Worm (Caenorhabditis elegans) whole organism, L2 larva: Measurements from ENCODE around the gene kin-18.

ENCODE experiments used
- C34F6.9 ChIP-seq: fragments of 150-350 bp; optimal IDR thresholded peaks from 2 replicates; lab custom pipeline; 2014; ENCODE audit warnings: missing biosample characterization, missing genetic modification characterization
- F13H6.1 ChIP-seq: sonication (generic microtip); optimal IDR thresholded peaks from 2 replicates; lab custom pipeline; 2016; ENCODE audit warnings: missing genetic modification characterization, missing compliant biosample characterization
- R02D3.7 ChIP-seq: fragments of 150-350 bp; optimal IDR thresholded peaks from 2 replicates; lab custom pipeline; 2014; ENCODE audit warnings: missing biosample characterization, missing genetic modification characterization
- Y55F3AM.14 ChIP-seq: fragments of 200-800 bp; sonication (Bioruptor generic); optimal IDR thresholded peaks from 2 replicates; lab custom pipeline; 2018; ENCODE audit warnings: mild to moderate bottlenecking, missing genetic modification characterization, missing compliant biosample characterization
- alr-1 ChIP-seq: fragments of 150-350 bp; optimal IDR thresholded peaks from 2 replicates; lab custom pipeline; 2014; ENCODE audit warnings: missing biosample characterization, missing genetic modification characterization
- aly-2 ChIP-seq: fragments of 150-350 bp; optimal IDR thresholded peaks from 2 replicates; lab custom pipeline; 2014; ENCODE audit warnings: missing biosample characterization, missing genetic modification characterization
- ama-1 ChIP-seq: fragments of 150-350 bp; optimal IDR thresholded peaks from 2 replicates; lab custom pipeline; 2018; ENCODE audit warnings: inconsistent platforms
- blmp-1 ChIP-seq: sonication (generic microtip); optimal IDR thresholded peaks from 2 replicates; lab custom pipeline; 2017; ENCODE audit warnings: missing genetic modification characterization, mild to moderate bottlenecking, missing compliant biosample characterization, antibody characterized with exemption, moderate library complexity; ENCODE audit not compliant: insufficient read depth
- ceh-16 ChIP-seq: fragments of 150-350 bp; optimal IDR thresholded peaks from 2 replicates; lab custom pipeline; 2014; ENCODE audit warnings: missing biosample characterization, missing genetic modification characterization
- ceh-82 ChIP-seq: fragments of 150-350 bp; optimal IDR thresholded peaks from 2 replicates; lab custom pipeline; 2014; ENCODE audit warnings: missing biosample characterization, missing genetic modification characterization
- crh-2 ChIP-seq: sonication (generic microtip); optimal IDR thresholded peaks from 2 replicates; lab custom pipeline; 2017; ENCODE audit warnings: missing biosample characterization, missing genetic modification characterization
- dmd-4 ChIP-seq: sonication (generic microtip); optimal IDR thresholded peaks from 2 replicates; lab custom pipeline; 2017; ENCODE audit warnings: missing biosample characterization, missing genetic modification characterization
- egl-27 ChIP-seq: sonication (generic microtip); optimal IDR thresholded peaks from 3 replicates; lab custom pipeline; 2017; ENCODE audit warnings: missing biosample characterization, missing genetic modification reagents, missing genetic modification characterization
- elt-1 ChIP-seq: fragments of 150-350 bp; optimal IDR thresholded peaks from 2 replicates; lab custom pipeline; 2014; ENCODE audit warnings: missing biosample characterization, missing genetic modification characterization
- elt-3 ChIP-seq: sonication (generic microtip); optimal IDR thresholded peaks from 2 replicates; lab custom pipeline; 2017; ENCODE audit warnings: missing biosample characterization, missing genetic modification characterization
- fos-1 ChIP-seq: fragments of 150-350 bp; optimal IDR thresholded peaks from 2 replicates; lab custom pipeline; 2014; ENCODE audit warnings: missing biosample characterization, missing genetic modification characterization
- gmeb-1 ChIP-seq: fragments of 150-350 bp; optimal IDR thresholded peaks from 2 replicates; lab custom pipeline; 2014; ENCODE audit warnings: missing biosample characterization, missing genetic modification characterization
- lin-11 ChIP-seq: fragments of 150-350 bp; sonication (generic microtip); optimal IDR thresholded peaks from 2 replicates; lab custom pipeline; 2014; ENCODE audit warnings: missing biosample characterization, missing genetic modification characterization, inconsistent platforms, mixed read lengths
- lin-13 ChIP-seq: fragments of 150-350 bp; optimal IDR thresholded peaks from 2 replicates; lab custom pipeline; 2014; ENCODE audit warnings: missing biosample characterization, missing genetic modification reagents, missing genetic modification characterization
- lsy-2 ChIP-seq, 2 experiments: fragments of 150-350 bp in 1 of 2; sonication (generic microtip) in 1 of 2; optimal IDR thresholded peaks; 2 replicates each; lab custom pipeline; 2014 to 2017; ENCODE audit warnings: missing biosample characterization in 2 of 2, missing genetic modification characterization in 2 of 2
- mab-5 ChIP-seq: fragments of 150-350 bp; optimal IDR thresholded peaks from 2 replicates; lab custom pipeline; 2014; ENCODE audit warnings: missing biosample characterization, missing genetic modification characterization
- mbf-1 ChIP-seq: sonication (generic microtip); optimal IDR thresholded peaks from 2 replicates; lab custom pipeline; 2017; ENCODE audit warnings: missing biosample characterization, missing genetic modification characterization
- mdl-1 ChIP-seq, 2 experiments: fragments of 150-350 bp in 1 of 2; sonication (generic microtip) in 1 of 2; optimal IDR thresholded peaks; 2 replicates each; lab custom pipeline; 2017; ENCODE audit warnings: missing biosample characterization in 2 of 2, missing genetic modification characterization in 2 of 2
- nhr-10 ChIP-seq: sonication (generic microtip); optimal IDR thresholded peaks from 2 replicates; lab custom pipeline; 2017; ENCODE audit warnings: missing biosample characterization, missing genetic modification characterization
- nhr-11 ChIP-seq: fragments of 150-350 bp; optimal IDR thresholded peaks from 2 replicates; lab custom pipeline; 2014; ENCODE audit warnings: missing biosample characterization, missing genetic modification characterization
- nhr-129 ChIP-seq: fragments of 150-350 bp; optimal IDR thresholded peaks from 2 replicates; lab custom pipeline; 2014; ENCODE audit warnings: missing biosample characterization, missing genetic modification characterization
- nhr-21 ChIP-seq: fragments of 150-350 bp; optimal IDR thresholded peaks from 2 replicates; lab custom pipeline; 2014; ENCODE audit warnings: missing biosample characterization, missing genetic modification characterization
- nhr-237 ChIP-seq: fragments of 150-350 bp; optimal IDR thresholded peaks from 2 replicates; lab custom pipeline; 2014; ENCODE audit warnings: missing biosample characterization, missing genetic modification characterization
- nhr-25 ChIP-seq: fragments of 150-350 bp; sonication (generic microtip); optimal IDR thresholded peaks from 3 replicates; lab custom pipeline; 2014; ENCODE audit warnings: missing biosample characterization, missing genetic modification characterization
- nhr-77 ChIP-seq: fragments of 150-350 bp; optimal IDR thresholded peaks from 2 replicates; lab custom pipeline; 2014; ENCODE audit warnings: missing biosample characterization, missing genetic modification characterization
- peb-1 ChIP-seq: fragments of 150-350 bp; optimal IDR thresholded peaks from 2 replicates; lab custom pipeline; 2014; ENCODE audit warnings: missing biosample characterization, missing genetic modification characterization
- sem-4 ChIP-seq: fragments of 150-350 bp; optimal IDR thresholded peaks from 2 replicates; lab custom pipeline; 2014; ENCODE audit warnings: missing biosample characterization, missing genetic modification reagents, missing genetic modification characterization
- skn-1 ChIP-seq: sonication (generic microtip); optimal IDR thresholded peaks from 2 replicates; lab custom pipeline; 2017; ENCODE audit warnings: missing biosample characterization, missing genetic modification characterization
- sma-3 ChIP-seq: sonication (generic microtip); optimal IDR thresholded peaks from 2 replicates; lab custom pipeline; 2016; ENCODE audit warnings: missing genetic modification reagents, missing genetic modification characterization, missing compliant biosample characterization
- sma-9 ChIP-seq, 2 experiments: fragments of 150-350 bp in 1 of 2; sonication (generic microtip) in 1 of 2; optimal IDR thresholded peaks; 2 replicates each; lab custom pipeline; 2014 to 2016; ENCODE audit warnings: missing genetic modification characterization in 2 of 2, mild to moderate bottlenecking in 1 of 2, missing biosample characterization in 1 of 2, missing compliant biosample characterization in 1 of 2, missing genetic modification reagents in 1 of 2, moderate library complexity in 1 of 2
- snpc-4 ChIP-seq: fragments of 150-350 bp; optimal IDR thresholded peaks from 2 replicates; lab custom pipeline; 2014; ENCODE audit warnings: missing biosample characterization, missing genetic modification characterization
- unc-39 ChIP-seq: fragments of 150-350 bp; optimal IDR thresholded peaks from 2 replicates; lab custom pipeline; 2014; ENCODE audit warnings: missing biosample characterization, missing genetic modification characterization
- unc-55 ChIP-seq: fragments of 150-350 bp; sonication (generic microtip); optimal IDR thresholded peaks from 3 replicates; lab custom pipeline; 2014; ENCODE audit warnings: missing biosample characterization, missing genetic modification reagents, missing genetic modification characterization
- unc-62 ChIP-seq: fragments of 150-350 bp; optimal IDR thresholded peaks from 2 replicates; lab custom pipeline; 2014; ENCODE audit warnings: missing biosample characterization, missing genetic modification reagents, missing genetic modification characterization
- zag-1 ChIP-seq: fragments of 150-350 bp; optimal IDR thresholded peaks from 2 replicates; lab custom pipeline; 2014; ENCODE audit warnings: missing biosample characterization, missing genetic modification characterization
- ztf-11 ChIP-seq: sonication (generic microtip); optimal IDR thresholded peaks from 2 replicates; lab custom pipeline; 2017; ENCODE audit warnings: missing biosample characterization, missing genetic modification characterization
- ztf-4 ChIP-seq: fragments of 150-350 bp; optimal IDR thresholded peaks from 2 replicates; lab custom pipeline; 2014; ENCODE audit warnings: missing biosample characterization, missing genetic modification characterization

The kin-18 gene

ce11 chrIII:6158642-6159475 is 40.4 kb downstream of the kin-18 start, which contains the start of gene nfm-1:
nfm-1 (plus strand) TSS chrIII:6159453.
- TF ChIP-seq lin-11: peak; percentile 70
- no peak for TF ChIP-seq ztf-11 (tag; lab: Kevin White, UChicago)
- TF ChIP-seq C34F6.9: peak; percentile 41
- peak; percentile 21 for TF ChIP-seq mbf-1
- TF ChIP-seq crh-2 (tag; lab: Kevin White, UChicago): peak; percentile 47
- peak; percentile 18 for TF ChIP-seq nhr-10 (tag; lab: Kevin White, UChicago)
- no peak for TF ChIP-seq mab-5 (tag; lab: Kevin White, UChicago)
- TF ChIP-seq nhr-25 (tag; lab: Kevin White, UChicago): peak; percentile 36
- peak; percentile 52 for TF ChIP-seq F13H6.1 (tag; lab: Kevin White, UChicago)
- TF ChIP-seq sma-9 (GFP tag; optimal IDR thresholded peaks at IDR 0.05; lab: Kevin White, UChicago): peak; percentile 64
- no peak for TF ChIP-seq sma-9 (tag; optimal IDR thresholded peaks at IDR 0.05; lab: Kevin White, UChicago)
- peak; percentile 18 for TF ChIP-seq blmp-1 (tag; lab: Kevin White, UChicago)
- TF ChIP-seq nhr-129 (tag; lab: Kevin White, UChicago): peak; percentile 72
- peak; percentile 95 for TF ChIP-seq fos-1 (tag; lab: Kevin White, UChicago)
- TF ChIP-seq lin-13 (GFP tag; lab: Kevin White, UChicago): peak; percentile 39
- TF ChIP-seq ztf-4 (tag; lab: Kevin White, UChicago): peak; percentile 54
- TF ChIP-seq elt-1 (tag; lab: Kevin White, UChicago): no peak
- no peak for TF ChIP-seq unc-62 (GFP tag; lab: Kevin White, UChicago)
- TF ChIP-seq zag-1 (tag; lab: Kevin White, UChicago): no peak
- TF ChIP-seq sem-4 (tag; lab: Kevin White, UChicago): no peak
- peak; percentile 15 for TF ChIP-seq egl-27
- peak in 1 of 2 experiments; percentile 13 for TF ChIP-seq mdl-1 (tag; optimal IDR thresholded peaks at IDR 0.05; lab: Kevin White, UChicago)
- TF ChIP-seq nhr-11 (tag; lab: Kevin White, UChicago): peak; percentile 39
- TF ChIP-seq ama-1 (lab: Kevin White, UChicago): no peak
- peak; percentile 57 to 68 for TF ChIP-seq lsy-2 (tag; optimal IDR thresholded peaks at IDR 0.05; lab: Kevin White, UChicago)
- TF ChIP-seq R02D3.7: no peak
- peak; percentile 63 for TF ChIP-seq unc-55 (GFP tag; lab: Kevin White, UChicago)
- no peak for TF ChIP-seq nhr-237 (tag; lab: Kevin White, UChicago)
- peak; percentile 72 for TF ChIP-seq gmeb-1 (tag; lab: Kevin White, UChicago)
- peak; percentile 60 for TF ChIP-seq nhr-21 (tag; lab: Kevin White, UChicago)
- peak; percentile 15 for TF ChIP-seq snpc-4
- no peak for TF ChIP-seq Y55F3AM.14 (GFP tag; lab: Kevin White, UChicago)
- TF ChIP-seq sma-3 (GFP tag; lab: Kevin White, UChicago): peak; percentile 56
- peak; percentile 68 for TF ChIP-seq skn-1
- no peak for TF ChIP-seq unc-39 (tag; lab: Kevin White, UChicago)
- TF ChIP-seq, all 48 proteins: peak for 23

DNA sequence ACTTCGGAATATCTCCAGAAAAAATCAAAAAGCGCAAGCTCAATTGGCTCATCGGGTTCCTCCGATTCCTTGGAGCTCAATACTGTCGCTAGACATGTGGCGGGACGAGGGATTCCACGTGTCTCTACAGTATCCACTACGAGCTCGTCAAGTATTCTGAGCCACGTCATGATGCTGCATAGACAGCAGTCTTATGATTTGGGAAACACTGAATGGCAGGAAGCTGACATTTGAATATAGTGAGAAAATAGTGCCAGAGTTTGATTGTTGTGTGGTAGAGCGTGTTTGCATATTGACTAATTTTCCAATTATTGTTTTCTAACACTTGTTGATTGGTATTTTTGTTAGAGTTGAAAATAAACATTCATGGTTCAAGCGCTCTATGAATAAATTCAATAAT is 45.0 kb downstream of the kin-18 start:
- TF ChIP-seq ztf-4 (tag; lab: Kevin White, UChicago) (no peak), peb-1 (no peak), dmd-4 (tag; lab: Kevin White, UChicago) (no peak), crh-2 (tag; lab: Kevin White, UChicago) (no peak), lin-11 (no peak), skn-1 (no peak), egl-27 (no peak), elt-3 (tag; lab: Kevin White, UChicago) (no peak)

DNA sequence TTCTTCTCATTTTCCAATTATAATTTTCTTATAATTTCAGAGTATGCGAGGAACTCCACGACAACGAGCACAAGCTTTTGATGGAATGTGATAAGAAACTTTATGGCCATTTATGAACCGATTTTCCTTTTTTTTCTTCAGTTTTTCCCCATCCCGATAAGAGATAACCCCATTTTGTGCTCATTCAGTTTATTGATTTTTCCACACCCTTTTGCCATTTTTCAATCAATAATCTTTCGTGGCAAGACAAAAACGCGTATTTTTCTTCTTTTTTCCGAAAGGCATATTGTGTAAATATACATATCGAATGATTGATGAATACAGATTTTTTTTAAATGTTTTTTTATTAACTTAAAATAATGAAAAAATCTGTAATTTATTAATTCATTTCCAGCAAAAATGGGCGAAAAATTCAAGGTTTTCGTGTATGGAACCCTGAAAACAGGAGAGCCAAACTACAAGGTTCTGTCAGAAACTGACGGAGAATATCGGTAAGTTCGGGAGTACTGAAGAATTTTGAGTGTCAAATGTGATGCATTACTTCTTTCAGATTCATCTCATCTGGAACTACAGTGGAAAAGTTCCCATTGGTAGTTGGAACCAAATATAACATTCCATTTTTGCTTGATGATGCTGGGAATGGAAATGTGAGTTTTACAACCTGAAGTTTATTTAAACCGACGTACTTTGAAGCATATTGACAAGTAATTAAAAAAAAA is 46.0 kb downstream of the kin-18 start, which contains the start of gene F42A10.9:
Gene F42A10.9, plus strand, starts transcription at position 321 of the 719 bp plus-strand sequence.
- TF ChIP-seq nhr-237 (tag; lab: Kevin White, UChicago) (no peak), nhr-11 (tag; lab: Kevin White, UChicago) (no peak), alr-1 (tag; lab: Kevin White, UChicago) (no peak), mbf-1 (no peak), crh-2 (tag; lab: Kevin White, UChicago) (peak; percentile 0), F13H6.1 (tag; lab: Kevin White, UChicago) (no peak), ceh-16 (tag; lab: Kevin White, UChicago) (no peak), nhr-77 (tag; lab: Kevin White, UChicago) (no peak), dmd-4 (tag; lab: Kevin White, UChicago) (no peak), nhr-10 (tag; lab: Kevin White, UChicago) (no peak), ztf-4 (tag; lab: Kevin White, UChicago) (no peak), Y55F3AM.14 (GFP tag; lab: Kevin White, UChicago) (no peak), lin-13 (GFP tag; lab: Kevin White, UChicago) (peak; percentile 17), R02D3.7 (no peak), nhr-21 (tag; lab: Kevin White, UChicago) (no peak), unc-39 (tag; lab: Kevin White, UChicago) (no peak), lsy-2 (tag; optimal IDR thresholded peaks at IDR 0.05; lab: Kevin White, UChicago) (no peak), fos-1 (tag; lab: Kevin White, UChicago) (peak; percentile 34), sem-4 (tag; lab: Kevin White, UChicago) (no peak), sma-9 (GFP tag; optimal IDR thresholded peaks at IDR 0.05; lab: Kevin White, UChicago) (peak; percentile 35), sma-9 (tag; optimal IDR thresholded peaks at IDR 0.05; lab: Kevin White, UChicago) (no peak), nhr-129 (tag; lab: Kevin White, UChicago) (peak; percentile 34), gmeb-1 (tag; lab: Kevin White, UChicago) (no peak), nhr-25 (tag; lab: Kevin White, UChicago) (peak; percentile 5), ceh-82 (tag; lab: Kevin White, UChicago) (no peak), aly-2 (tag; lab: Kevin White, UChicago) (no peak), ama-1 (lab: Kevin White, UChicago) (peak; percentile 86), sma-3 (GFP tag; lab: Kevin White, UChicago) (no peak), ztf-11 (tag; lab: Kevin White, UChicago) (no peak), C34F6.9 (peak; percentile 48), skn-1 (no peak)
